Worm (Caenorhabditis elegans) whole organism, L4/young adult: ENCODE measurements around the gene C10E2.5.

Experiments
- W03F9.2 ChIP-seq: fragments of 150-350 bp; optimal IDR thresholded peaks from 2 replicates; lab custom pipeline; 2014; ENCODE audit warnings: missing biosample characterization, missing genetic modification characterization
- dao-5 ChIP-seq: sonication (generic microtip); optimal IDR thresholded peaks from 2 replicates; lab custom pipeline; 2016; ENCODE audit warnings: missing genotype, missing genetic modification characterization, moderate library complexity, missing compliant biosample characterization
- him-1 ChIP-seq: sonication (generic microtip); optimal IDR thresholded peaks from 2 replicates; lab custom pipeline; 2016; ENCODE audit warnings: missing genotype, missing genetic modification reagents, missing genetic modification characterization, missing compliant biosample characterization

C10E2.5 gene

ce11 chrX:16711381-16711780 is 43.0 kb downstream of the C10E2.5 start, which contains the start of gene lgc-53:
Gene lgc-53, plus strand, starts transcription at chrX:16711681.
- TF ChIP-seq W03F9.2, result no peak
- TF ChIP-seq dao-5 (tag; lab: Kevin White, UChicago), result no peak
- no peak for TF ChIP-seq him-1 (tag; lab: Kevin White, UChicago)

- no peak for TF ChIP-seq dao-5 (tag; lab: Kevin White, UChicago)
- no peak for TF ChIP-seq W03F9.2
- TF ChIP-seq him-1 (tag; lab: Kevin White, UChicago), result no peak
Observed at ce11 chrX:16705607-16706006, 48.8 kb downstream of the C10E2.5 start.

ce11 chrX:16704086-16704485 is 50.3 kb downstream of the C10E2.5 start:
- TF ChIP-seq W03F9.2, result no peak
- TF ChIP-seq him-1 (tag; lab: Kevin White, UChicago), result no peak
- no peak for TF ChIP-seq dao-5 (tag; lab: Kevin White, UChicago)

ce11 chrX:16702232-16702631 is 52.1 kb downstream of the C10E2.5 start, which contains the start of gene F22H10.1:
Gene F22H10.1, plus strand, starts transcription at chrX:16702442.
- TF ChIP-seq dao-5 (tag; lab: Kevin White, UChicago) (no peak), him-1 (tag; lab: Kevin White, UChicago) (no peak), W03F9.2 (no peak)
